Worm (Caenorhabditis elegans) whole organism, L2 larva: ENCODE data around the gene ins-13.

Experiments used
- F13H6.1 ChIP-seq: sonication (generic microtip); optimal IDR thresholded peaks from 2 replicates; lab custom pipeline; 2016; ENCODE audit warnings: missing genetic modification characterization, missing compliant biosample characterization
- ZK546.5 ChIP-seq: sonication (generic microtip); optimal IDR thresholded peaks from 2 replicates; lab custom pipeline; 2017; ENCODE audit warnings: missing biosample characterization, missing genetic modification characterization
- ama-1 ChIP-seq: fragments of 150-350 bp; optimal IDR thresholded peaks from 2 replicates; lab custom pipeline; 2018; ENCODE audit warnings: inconsistent platforms
- egl-27 ChIP-seq: sonication (generic microtip); optimal IDR thresholded peaks from 3 replicates; lab custom pipeline; 2017; ENCODE audit warnings: missing biosample characterization, missing genetic modification reagents, missing genetic modification characterization
- sma-3 ChIP-seq: sonication (generic microtip); optimal IDR thresholded peaks from 2 replicates; lab custom pipeline; 2016; ENCODE audit warnings: missing genetic modification reagents, missing genetic modification characterization, missing compliant biosample characterization
- snpc-4 ChIP-seq: fragments of 150-350 bp; optimal IDR thresholded peaks from 2 replicates; lab custom pipeline; 2014; ENCODE audit warnings: missing biosample characterization, missing genetic modification characterization
- unc-39 ChIP-seq: fragments of 150-350 bp; optimal IDR thresholded peaks from 2 replicates; lab custom pipeline; 2014; ENCODE audit warnings: missing biosample characterization, missing genetic modification characterization
- unc-55 ChIP-seq: fragments of 150-350 bp; sonication (generic microtip); optimal IDR thresholded peaks from 3 replicates; lab custom pipeline; 2014; ENCODE audit warnings: missing biosample characterization, missing genetic modification reagents, missing genetic modification characterization

DNA sequence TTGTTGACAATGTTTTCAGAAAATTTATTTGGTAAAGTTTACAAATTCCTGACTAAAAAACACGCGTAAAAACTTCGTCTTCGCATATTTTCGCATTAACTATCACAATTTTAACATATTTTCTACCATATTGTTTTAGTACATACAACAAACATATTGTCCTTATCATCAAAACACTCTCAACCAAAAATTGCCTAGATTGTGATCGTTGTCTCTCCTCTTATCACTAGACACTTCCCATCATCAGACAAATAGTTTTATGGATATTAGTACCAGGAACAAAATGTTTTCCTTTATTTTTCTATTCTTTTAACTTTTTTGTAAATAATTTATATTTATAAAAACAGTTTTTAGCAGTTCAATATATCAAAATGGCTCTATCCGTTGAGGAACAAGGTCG, 16.7 kb upstream of the ins-13 start, which contains the start of gene C17C3.3:
- TF ChIP-seq sma-3 (GFP tag; lab: Kevin White, UChicago) (no peak), F13H6.1 (tag; lab: Kevin White, UChicago) (no peak), ama-1 (lab: Kevin White, UChicago) (no peak), unc-55 (GFP tag; lab: Kevin White, UChicago) (no peak), unc-39 (tag; lab: Kevin White, UChicago) (no peak), snpc-4 (no peak), ZK546.5 (tag; lab: Kevin White, UChicago) (no peak), egl-27 (tag; lab: Kevin White, UChicago) (no peak)
